Worm (Caenorhabditis elegans) whole organism, L4 larva: ENCODE measurements around the gene sup-35.

Experiments used
- D1046.2 ChIP-seq: fragments of 200-800 bp; sonication (Bioruptor generic); IDR thresholded peaks from 2 replicates; pipeline ENCODE4 v1.3.6; 2022; ENCODE audit warnings: missing genetic modification characterization, missing compliant biosample characterization
- R02D3.7 ChIP-seq: fragments of 150-350 bp; sonication (generic microtip); optimal IDR thresholded peaks from 3 replicates; lab custom pipeline; 2014; ENCODE audit warnings: missing biosample characterization, missing genetic modification characterization
- ZK337.2 ChIP-seq: fragments of 200-800 bp; sonication (Bioruptor generic); IDR thresholded peaks from 2 replicates; pipeline ENCODE4 v1.3.6; 2022; ENCODE audit warnings: missing genetic modification reagents, missing genetic modification characterization, missing compliant biosample characterization
- ZK546.5 ChIP-seq, 2 experiments: sonication (generic microtip); optimal IDR thresholded peaks; 2 replicates each; lab custom pipeline; 2017; ENCODE audit warnings: missing biosample characterization in 2 of 2, missing genetic modification characterization in 2 of 2
- aha-1 ChIP-seq: fragments of 150-350 bp; peaks from one replicate; lab custom pipeline; 2014; ENCODE audit warnings: missing biosample characterization, missing genetic modification characterization
- ama-1 ChIP-seq: fragments of 150-350 bp; optimal IDR thresholded peaks from 2 replicates; lab custom pipeline; 2014; ENCODE audit warnings: inconsistent platforms, mixed read lengths
- ceh-82 ChIP-seq: sonication (generic microtip); optimal IDR thresholded peaks from 2 replicates; lab custom pipeline; 2017; ENCODE audit warnings: missing biosample characterization, missing genetic modification characterization
- daf-8 ChIP-seq: fragments of 200-800 bp; sonication (Bioruptor generic); IDR thresholded peaks from 2 replicates; pipeline ENCODE4 v1.3.6; 2022; ENCODE audit warnings: missing genetic modification characterization, missing compliant biosample characterization
- lin-1 ChIP-seq: fragments of 200-800 bp; sonication (Bioruptor generic); IDR thresholded peaks from 2 replicates; pipeline ENCODE4 v1.3.6; 2022; ENCODE audit warnings: missing genetic modification reagents, missing genetic modification characterization, missing compliant biosample characterization
- mes-2 ChIP-seq: sonication (generic microtip); optimal IDR thresholded peaks from 2 replicates; lab custom pipeline; 2016; ENCODE audit warnings: missing genotype, mild to moderate bottlenecking, missing genetic modification characterization, missing compliant biosample characterization; ENCODE audit not compliant: poor library complexity, severe bottlenecking
- nhr-28 ChIP-seq: fragments of 150-350 bp; optimal IDR thresholded peaks from 2 replicates; lab custom pipeline; 2014; ENCODE audit warnings: missing biosample characterization, missing genetic modification characterization
- snpc-4 ChIP-seq: fragments of 150-350 bp; optimal IDR thresholded peaks from 2 replicates; lab custom pipeline; 2014; ENCODE audit warnings: missing biosample characterization, missing genetic modification characterization

- TF ChIP-seq ama-1 (lab: Kevin White, UChicago) (no peak), ZK337.2 (GFP tag; lab: Robert Waterston, UW) (no peak), mes-2 (tag; lab: Kevin White, UChicago) (no peak), D1046.2 (GFP tag; lab: Robert Waterston, UW) (no peak), snpc-4 (no peak), ZK546.5 (tag; optimal IDR thresholded peaks at IDR 0.05; lab: Kevin White, UChicago) (no peak), lin-1 (no peak), R02D3.7 (tag; lab: Kevin White, UChicago) (no peak), nhr-28 (tag; lab: Kevin White, UChicago) (no peak), daf-8 (no peak), aha-1 (tag; lab: Kevin White, UChicago) (no peak), ceh-82 (tag; lab: Kevin White, UChicago) (no peak)
Observed at ce11 chrIII:11099864-11100263, 19.2 kb downstream of the sup-35 start, which contains the start of gene hmt-1.
